Fruit fly (Drosophila melanogaster) whole organism, prepupa: ENCODE results near the gene Cda5.

Experiments
- CG10631 ChIP-seq: fragments of 200-800 bp; sonication (Bioruptor generic); optimal IDR thresholded peaks from 2 replicates; lab custom pipeline; 2016; ENCODE audit warnings: missing biosample characterization, missing genetic modification characterization
- Ets96B ChIP-seq: fragments of 200-800 bp; optimal IDR thresholded peaks from 2 replicates; lab custom pipeline; 2019; ENCODE audit warnings: missing biosample characterization, mild to moderate bottlenecking, missing genetic modification characterization, moderate library complexity
- fkh ChIP-seq: fragments of 200-800 bp; sonication (Bioruptor generic); optimal IDR thresholded peaks from 3 replicates; lab custom pipeline; 2017; ENCODE audit warnings: missing biosample characterization, mild to moderate bottlenecking, missing genetic modification characterization, moderate library complexity
- pdm3 ChIP-seq: fragments of 200-800 bp; sonication (Bioruptor generic); optimal IDR thresholded peaks from 3 replicates; lab custom pipeline; 2016; ENCODE audit warnings: missing biosample characterization, missing genetic modification characterization
- vri ChIP-seq: fragments of 200-800 bp; sonication (Bioruptor generic); optimal IDR thresholded peaks from 3 replicates; lab custom pipeline; 2016; ENCODE audit warnings: missing biosample characterization, mild to moderate bottlenecking, missing genetic modification characterization

DNA sequence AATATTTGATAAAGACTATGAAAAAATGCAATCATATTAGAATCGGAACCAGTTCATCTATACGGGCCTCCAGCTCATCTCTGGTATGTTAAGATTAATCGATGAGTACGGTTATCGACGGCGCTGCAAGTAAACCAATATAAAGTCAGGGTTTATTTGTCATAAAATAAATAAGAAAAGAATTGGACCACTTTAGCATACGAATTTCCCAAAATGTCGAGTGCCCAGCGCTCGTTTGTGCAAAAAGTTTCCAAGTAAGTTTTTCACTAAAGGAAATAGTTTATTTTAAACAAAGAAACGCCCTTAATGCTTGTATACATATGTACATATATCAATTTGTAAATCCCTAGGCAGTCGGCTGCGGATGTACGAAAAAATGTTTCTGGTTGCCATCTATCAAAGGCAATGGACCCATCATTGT, 29.4 kb upstream of the Cda5 start, which contains the start of gene Zir:
- TF ChIP-seq CG10631 (no peak), pdm3 (GFP tag; lab: Kevin White, UChicago) (no peak), vri (GFP tag; lab: Kevin White, UChicago) (no peak), fkh (peak; percentile 84), Ets96B (tag; lab: Kevin White, UChicago) (no peak)
